Worm (Caenorhabditis elegans): ENCODE measurements around the gene zip-1.

- no peak for TF ChIP-seq fkh-10 (GFP tag; optimal IDR thresholded peaks at IDR 0.05)
- no peak for TF ChIP-seq elt-3 (tag; optimal IDR thresholded peaks at IDR 0.05)
- TF ChIP-seq elt-2 (tag; optimal IDR thresholded peaks at IDR 0.05), result no peak
- no peak for TF ChIP-seq nhr-23 (tag; optimal IDR thresholded peaks at IDR 0.05)
- TF ChIP-seq ceh-82 (tag; optimal IDR thresholded peaks at IDR 0.05), result no peak
- TF ChIP-seq tbx-2 (tag; optimal IDR thresholded peaks at IDR 0.05), result no peak
- TF ChIP-seq zag-1 (tag; optimal IDR thresholded peaks at IDR 0.05), result no peak
These were observed 42.1 kb downstream of the zip-1 start for ce11 chrIII:12375614-12376013.
